Fruit fly (Drosophila melanogaster): ENCODE measurements around the gene IntS6.

The IntS6 gene

DNA sequence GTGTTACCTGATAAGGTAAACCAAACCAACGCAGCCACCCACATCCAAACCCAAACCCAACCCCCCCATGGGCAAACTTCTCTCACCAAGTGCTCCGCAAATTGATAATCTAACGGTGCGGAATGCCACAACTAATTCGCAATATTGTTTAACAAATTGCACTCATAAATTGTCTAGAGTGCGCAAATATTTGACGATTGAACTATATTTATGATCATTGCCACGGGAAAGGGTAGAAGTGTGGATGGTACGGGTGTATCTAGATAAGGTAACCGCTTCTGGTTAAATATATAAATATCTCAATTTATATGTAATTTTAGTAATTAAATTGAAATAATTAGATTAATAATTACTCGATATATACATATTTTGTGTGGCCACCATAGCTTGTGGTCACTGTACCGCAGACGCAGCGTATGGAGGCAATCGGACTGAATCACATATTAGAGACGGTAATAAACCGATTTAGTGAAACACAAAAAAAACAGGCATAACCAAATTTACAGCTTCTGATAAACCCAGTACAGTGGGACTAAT, 28.5 kb downstream of the IntS6 start (continued):
- TF ChIP-seq pdm3 (GFP tag; optimal IDR thresholded peaks at IDR 0.05) (peak; percentile 1), CG11762 (GFP tag; optimal IDR thresholded peaks at IDR 0.05; ENCODE audit: insufficient read depth) (no peak), fkh (GFP tag; optimal IDR thresholded peaks at IDR 0.05) (no peak), acj6 (GFP tag; optimal IDR thresholded peaks at IDR 0.05) (peak; percentile 5), Hr38 (GFP tag; optimal IDR thresholded peaks at IDR 0.05) (no peak), CG8319 (GFP tag; optimal IDR thresholded peaks at IDR 0.05) (no peak), ss (GFP tag; optimal IDR thresholded peaks at IDR 0.05) (no peak), CG11294 (GFP tag; IDR thresholded peaks at IDR 0.05) (peak; percentile 42; the same call in 1 of the 2 replicates), CG11902 (GFP tag; optimal IDR thresholded peaks at IDR 0.05) (no peak), esn (GFP tag; optimal IDR thresholded peaks at IDR 0.05) (peak; percentile 22), svp (GFP tag) (no peak), vri (GFP tag; optimal IDR thresholded peaks at IDR 0.05) (peak; percentile 39), Hr39 (GFP tag; optimal IDR thresholded peaks at IDR 0.05) (no peak)

DNA sequence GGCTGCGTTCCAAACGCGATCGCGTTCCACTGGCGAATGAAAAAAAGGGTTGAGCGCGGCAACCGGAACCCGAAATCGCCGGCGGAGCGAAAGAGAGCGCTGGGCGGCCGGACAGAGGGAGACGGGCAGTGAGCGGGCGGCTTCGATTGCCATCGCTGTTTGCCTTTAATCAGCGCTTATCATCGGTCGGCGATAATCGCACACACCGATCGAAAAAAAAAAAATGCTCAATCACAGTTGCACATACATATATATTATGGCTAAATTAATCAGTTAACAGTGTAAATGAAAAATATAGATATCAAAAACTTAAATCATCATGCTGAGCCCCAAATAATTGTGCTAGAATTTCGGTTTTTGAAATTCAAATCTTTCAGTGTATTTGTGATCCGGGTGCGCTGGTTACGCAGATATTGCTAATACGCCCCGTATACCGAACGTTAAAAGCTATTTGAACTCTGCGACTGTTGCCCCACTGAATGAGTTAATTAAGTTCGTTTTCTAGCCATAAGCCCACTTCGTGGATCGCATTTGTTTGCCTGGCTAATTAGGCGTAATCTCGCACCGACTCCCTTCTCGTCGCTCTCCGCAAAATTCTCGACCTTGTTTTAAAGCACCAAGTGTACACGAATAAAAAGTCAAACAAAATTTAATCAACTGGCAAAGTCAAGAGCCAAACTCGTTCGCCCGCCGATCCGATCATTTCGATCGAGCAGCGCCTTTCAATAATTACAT, 29.1 kb downstream of the IntS6 start, which contains the start of gene CG33080:
Gene CG33080, minus strand, starts transcription at position 38 of the 735 bp plus-strand sequence.
- TF ChIP-seq CG7368 (GFP tag; optimal IDR thresholded peaks at IDR 0.05) = no peak
- TF ChIP-seq CG3032 (tag; optimal IDR thresholded peaks at IDR 0.05) = no peak
- no peak for TF ChIP-seq fkh (GFP tag; optimal IDR thresholded peaks at IDR 0.05)
- TF ChIP-seq CG32006 (GFP tag; optimal IDR thresholded peaks at IDR 0.05) = no peak
- peak; percentile 38 for TF ChIP-seq Smox (GFP tag; optimal IDR thresholded peaks at IDR 0.05)
- TF ChIP-seq CG11762 (GFP tag; optimal IDR thresholded peaks at IDR 0.05; ENCODE audit: insufficient read depth) = no peak
- peak; percentile 39 for TF ChIP-seq topi (GFP tag; optimal IDR thresholded peaks at IDR 0.05)
- no peak for TF ChIP-seq Lpt (GFP tag; optimal IDR thresholded peaks at IDR 0.05)
- TF ChIP-seq Ets96B (tag; optimal IDR thresholded peaks at IDR 0.05) = no peak
- peak; percentile 0 for TF ChIP-seq acj6 (GFP tag; optimal IDR thresholded peaks at IDR 0.05)
- no peak for TF ChIP-seq CG6163 (GFP tag; IDR thresholded peaks at IDR 0.05)
- TF ChIP-seq CG31627 (GFP tag; optimal IDR thresholded peaks at IDR 0.05) = peak; percentile 28
- peak; percentile 26 for TF ChIP-seq pdm3 (GFP tag; optimal IDR thresholded peaks at IDR 0.05)
- TF ChIP-seq Sox102F (GFP tag; optimal IDR thresholded peaks at IDR 0.05) = no peak
- TF ChIP-seq CG3919 (GFP tag; optimal IDR thresholded peaks at IDR 0.05) = no peak
- 0 out of 3 replicates have a peak, but pooled peaks have one; percentile 28 for TF ChIP-seq CG8119 (GFP tag; IDR thresholded peaks at IDR 0.05)
- TF ChIP-seq CG8319 (GFP tag; optimal IDR thresholded peaks at IDR 0.05) = no peak
- no peak for TF ChIP-seq net (GFP tag; optimal IDR thresholded peaks at IDR 0.05)
- no peak for TF ChIP-seq dac (GFP tag; optimal IDR thresholded peaks at IDR 0.05)
- no peak for TF ChIP-seq salr (GFP tag; optimal IDR thresholded peaks at IDR 0.05)
- TF ChIP-seq lz (GFP tag; optimal IDR thresholded peaks at IDR 0.05) = peak; percentile 0
- peak; percentile 7 for TF ChIP-seq cyc (GFP tag; optimal IDR thresholded peaks at IDR 0.05)
- TF ChIP-seq CG6792 (GFP tag; optimal IDR thresholded peaks at IDR 0.05) = peak; percentile 17
- no peak for TF ChIP-seq Sox15 (GFP tag; optimal IDR thresholded peaks at IDR 0.05)
- TF ChIP-seq Hr38 (GFP tag; optimal IDR thresholded peaks at IDR 0.05) = no peak
- TF ChIP-seq CG6854 (GFP tag; optimal IDR thresholded peaks at IDR 0.05) = no peak
- no peak for TF ChIP-seq CG10669 (GFP tag; optimal IDR thresholded peaks at IDR 0.05)
- peak; percentile 41 for TF ChIP-seq Met (GFP tag; optimal IDR thresholded peaks at IDR 0.05)
- TF ChIP-seq OdsH (GFP tag; optimal IDR thresholded peaks at IDR 0.05) = no peak
- TF ChIP-seq CG9139 (GFP tag; optimal IDR thresholded peaks at IDR 0.05) = no peak
- TF ChIP-seq CG11902 (GFP tag; optimal IDR thresholded peaks at IDR 0.05) = no peak
- TF ChIP-seq CG34406 (GFP tag; optimal IDR thresholded peaks at IDR 0.05) = no peak
- no peak for TF ChIP-seq fd85E (GFP tag; optimal IDR thresholded peaks at IDR 0.05)
- TF ChIP-seq CG15336 (GFP tag; IDR thresholded peaks at IDR 0.05) = no peak
- TF ChIP-seq CG11294 (GFP tag; IDR thresholded peaks at IDR 0.05) = no peak
- TF ChIP-seq svp (GFP tag) = peak; percentile 21
- TF ChIP-seq Hr4 (GFP tag; optimal IDR thresholded peaks at IDR 0.05) = no peak
- no peak for TF ChIP-seq eg (GFP tag; IDR thresholded peaks at IDR 0.05)
- TF ChIP-seq CG6276 (GFP tag; optimal IDR thresholded peaks at IDR 0.05) = no peak
- TF ChIP-seq esn (GFP tag; optimal IDR thresholded peaks at IDR 0.05) = peak; percentile 36
- peak; percentile 20 for TF ChIP-seq Hr39 (GFP tag; optimal IDR thresholded peaks at IDR 0.05)
- no peak for TF ChIP-seq CG6808 (GFP tag; optimal IDR thresholded peaks at IDR 0.05)
- TF ChIP-seq achi (GFP tag; optimal IDR thresholded peaks at IDR 0.05) = peak; percentile 15
- TF ChIP-seq dsx (GFP tag; optimal IDR thresholded peaks at IDR 0.05; ENCODE audit: poor library complexity, severe bottlenecking) = no peak
- TF ChIP-seq Ets21C (GFP tag; optimal IDR thresholded peaks at IDR 0.05) = no peak
